Worm (Caenorhabditis elegans): ENCODE results near the gene nekl-3.
A peak's percentile ranks its signal among the peaks of the same experiment; 100 is the strongest.

Gene nekl-3

DNA sequence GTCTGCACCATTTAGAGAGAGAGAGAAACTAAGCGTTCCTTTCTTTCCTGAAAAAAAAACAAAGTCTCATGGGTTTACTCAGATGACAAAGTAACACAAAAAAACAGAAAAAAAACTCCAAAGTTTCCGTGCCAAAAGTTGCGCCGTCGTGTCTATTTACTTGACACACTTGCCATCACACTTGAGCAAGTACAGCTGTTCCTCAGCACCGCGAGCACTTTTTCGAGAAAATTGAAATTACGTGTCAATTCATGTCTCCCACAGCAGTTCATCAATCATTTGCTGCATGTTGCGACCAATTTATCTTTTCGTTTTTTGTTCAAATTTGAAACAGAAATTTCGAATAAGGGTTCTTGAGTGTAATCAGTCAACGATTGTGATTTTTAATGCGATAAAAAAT lies 45.2 kb upstream of the nekl-3 start (continued):
- TF ChIP-seq mxl-2 (GFP tag; conservative IDR thresholded peaks at IDR 0.05) (no peak), madf-5 (GFP tag; IDR thresholded peaks at IDR 0.05) (no peak), hlh-30 (tag; optimal IDR thresholded peaks at IDR 0.05; ENCODE audit: insufficient read depth) (peak; percentile 11), ZK337.2 (GFP tag; IDR thresholded peaks at IDR 0.05) (no peak), gei-8 (GFP tag; optimal IDR thresholded peaks at IDR 0.05) (no peak), ceh-28 (tag; optimal IDR thresholded peaks at IDR 0.05) (no peak), lin-38 (GFP tag; IDR thresholded peaks at IDR 0.05) (no peak)

DNA sequence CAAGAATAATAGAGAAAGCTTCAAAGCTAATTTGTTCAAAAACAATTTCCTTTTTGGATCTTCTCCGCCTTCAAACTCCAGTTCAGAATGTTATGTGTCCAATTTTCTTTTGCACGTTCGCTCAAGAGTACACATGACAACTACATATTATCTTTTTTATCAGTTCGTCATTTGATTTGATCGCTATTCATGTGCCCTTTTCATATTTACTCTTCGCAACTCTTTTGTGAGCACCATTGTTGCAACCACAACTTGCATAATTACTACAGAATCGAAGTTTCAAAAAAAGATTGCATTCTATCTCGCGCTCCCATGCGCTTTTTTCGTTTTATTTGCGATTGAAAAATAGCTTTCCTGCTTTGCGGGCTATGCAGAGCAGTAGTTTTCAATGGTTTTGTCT lies 44.0 kb upstream of the nekl-3 start:
- TF ChIP-seq ceh-44 (GFP tag; IDR thresholded peaks at IDR 0.05) = no peak
- TF ChIP-seq nhr-6 (tag; optimal IDR thresholded peaks at IDR 0.05) = peak; percentile 56
- TF ChIP-seq aha-1 (tag) = peak; percentile 32
- no peak for TF ChIP-seq nhr-10 (tag; optimal IDR thresholded peaks at IDR 0.05)
- TF ChIP-seq pha-4 (GFP tag; IDR thresholded peaks at IDR 0.05) = no peak
- no peak for TF ChIP-seq pha-4 (tag; optimal IDR thresholded peaks at IDR 0.05)
- no peak for TF ChIP-seq daf-16 (GFP tag; optimal IDR thresholded peaks at IDR 0.05)
- TF ChIP-seq daf-16 (tag; optimal IDR thresholded peaks at IDR 0.05) = peak; percentile 64
- no peak for TF ChIP-seq tra-1 (GFP tag; IDR thresholded peaks at IDR 0.05)
- TF ChIP-seq hif-1 (tag; optimal IDR thresholded peaks at IDR 0.05) = peak in 1 of 2 experiments; percentile 8
- TF ChIP-seq hlh-11 (tag; optimal IDR thresholded peaks at IDR 0.05) = peak; percentile 22
- TF ChIP-seq hlh-30 (tag; optimal IDR thresholded peaks at IDR 0.05; ENCODE audit: insufficient read depth) = peak; percentile 65
- TF ChIP-seq ces-1 (GFP tag; optimal IDR thresholded peaks at IDR 0.05) = no peak
- no peak for TF ChIP-seq Y105C5A.15 (GFP tag; IDR thresholded peaks at IDR 0.05)
- no peak for TF ChIP-seq cey-2 (tag; optimal IDR thresholded peaks at IDR 0.05; ENCODE audit: borderline replicate concordance, insufficient read depth)
- peak; percentile 24; the same call in 1 of the 2 replicates for TF ChIP-seq dmd-6 (GFP tag; IDR thresholded peaks at IDR 0.05)
- no peak for TF ChIP-seq nhr-42 (GFP tag; IDR thresholded peaks at IDR 0.05)
- peak; percentile 70 for TF ChIP-seq nhr-28 (tag; optimal IDR thresholded peaks at IDR 0.05)
- TF ChIP-seq F44E2.7 (GFP tag; IDR thresholded peaks at IDR 0.05) = no peak
- no peak for TF ChIP-seq ama-1 (optimal IDR thresholded peaks at IDR 0.05)
- TF ChIP-seq unc-39 (tag; optimal IDR thresholded peaks at IDR 0.05) = no peak
- peak; percentile 57 for TF ChIP-seq pqm-1 (tag; optimal IDR thresholded peaks at IDR 0.05)

DNA sequence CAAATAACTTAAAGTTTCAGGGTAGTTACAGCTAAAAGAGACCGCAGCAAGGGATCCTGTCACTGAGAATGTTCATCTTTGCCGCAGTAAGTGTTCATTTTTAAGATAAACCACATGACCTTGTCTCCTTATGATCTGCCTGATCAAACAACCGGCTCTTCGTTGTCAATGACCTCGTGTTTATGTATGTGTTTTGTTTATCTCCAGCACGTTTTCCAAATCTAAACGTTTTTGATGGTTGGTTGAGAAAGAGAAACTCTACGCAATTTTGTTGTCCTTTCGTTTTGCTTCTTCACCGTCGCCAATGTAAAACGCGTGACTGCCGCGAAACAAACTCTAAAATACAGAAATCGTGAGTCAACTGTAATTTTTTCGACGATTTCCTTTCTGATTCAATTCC lies 42.8 kb upstream of the nekl-3 start, which contains the start of gene tsct-1:
TSS of gene tsct-1 (plus strand) at position 12 of the 400 bp plus-strand sequence.
- TF ChIP-seq madf-5 (GFP tag; IDR thresholded peaks at IDR 0.05) = no peak
- TF ChIP-seq dve-1 (tag; optimal IDR thresholded peaks at IDR 0.05; ENCODE audit: insufficient read depth) = peak; percentile 46
- peak; percentile 37 for TF ChIP-seq hlh-11 (tag; optimal IDR thresholded peaks at IDR 0.05)
- TF ChIP-seq mes-2 (tag; optimal IDR thresholded peaks at IDR 0.05; ENCODE audit: poor library complexity, severe bottlenecking) = no peak
- no peak for TF ChIP-seq ctbp-1 (GFP tag; IDR thresholded peaks at IDR 0.05)
- peak; percentile 61 for TF ChIP-seq hlh-30 (tag; optimal IDR thresholded peaks at IDR 0.05; ENCODE audit: insufficient read depth)
- TF ChIP-seq cey-2 (tag; optimal IDR thresholded peaks at IDR 0.05; ENCODE audit: borderline replicate concordance, insufficient read depth) = no peak
- no peak for TF ChIP-seq Y75B8A.6 (GFP tag; IDR thresholded peaks at IDR 0.05)
- TF ChIP-seq nhr-111 (GFP tag; optimal IDR thresholded peaks at IDR 0.05) = no peak
- no peak for TF ChIP-seq dmd-6 (GFP tag; IDR thresholded peaks at IDR 0.05)
- no peak for TF ChIP-seq ZK337.2 (GFP tag; IDR thresholded peaks at IDR 0.05)
- no peak for TF ChIP-seq set-16 (GFP tag; IDR thresholded peaks at IDR 0.05)
- TF ChIP-seq vab-7 (GFP tag; IDR thresholded peaks at IDR 0.05) = no peak
- TF ChIP-seq F10B5.3 (tag; optimal IDR thresholded peaks at IDR 0.05) = no peak
- no peak for TF ChIP-seq lin-13 (GFP tag; optimal IDR thresholded peaks at IDR 0.05)
- no peak for TF ChIP-seq snpc-1.2 (GFP tag; IDR thresholded peaks at IDR 0.05)
- TF ChIP-seq ceh-32 (tag; optimal IDR thresholded peaks at IDR 0.05; ENCODE audit: poor library complexity) = no peak
- no peak for TF ChIP-seq daf-16 (GFP tag; optimal IDR thresholded peaks at IDR 0.05)
- TF ChIP-seq daf-16 (tag; optimal IDR thresholded peaks at IDR 0.05) = no peak
- no peak for TF ChIP-seq nhr-102 (tag; optimal IDR thresholded peaks at IDR 0.05)
- no peak for TF ChIP-seq lir-3 (tag; optimal IDR thresholded peaks at IDR 0.05)

Data from whole organism, L4 larva.